Fruit fly (Drosophila melanogaster) whole organism, embryonic: ENCODE results near the gene CG11723.
A peak's percentile ranks its signal among the peaks of the same experiment; 100 is the strongest.

ENCODE experiments used
- Adf1 ChIP-seq: fragments of 200-800 bp; sonication (Bioruptor generic); IDR thresholded peaks from 2 replicates; pipeline ENCODE4 v1.3.6; 2022; ENCODE audit warnings: missing biosample characterization, missing genetic modification characterization
- Atf6 ChIP-seq: fragments of 200-800 bp; sonication (Bioruptor generic); IDR thresholded peaks from 2 replicates; pipeline ENCODE4 v1.3.6; 2022; ENCODE audit warnings: missing biosample characterization, missing genetic modification characterization
- CG10267 ChIP-seq: fragments of 200-800 bp; sonication (Bioruptor generic); optimal IDR thresholded peaks from 2 replicates; lab custom pipeline; 2018; ENCODE audit warnings: missing biosample characterization, mild to moderate bottlenecking, missing genetic modification characterization, moderate library complexity
- CG12236 ChIP-seq: fragments of 200-800 bp; sonication (Bioruptor generic); optimal IDR thresholded peaks from 2 replicates; lab custom pipeline; 2016; ENCODE audit warnings: missing biosample characterization, missing genetic modification characterization
- CG12391 ChIP-seq: fragments of 200-800 bp; sonication (Bioruptor generic); optimal IDR thresholded peaks from 3 replicates; lab custom pipeline; 2018; ENCODE audit warnings: missing biosample characterization, mild to moderate bottlenecking, missing genetic modification characterization, moderate library complexity
- CG15479 ChIP-seq: fragments of 200-800 bp; sonication (Bioruptor generic); optimal IDR thresholded peaks from 3 replicates; lab custom pipeline; 2019; ENCODE audit warnings: missing biosample characterization, mild to moderate bottlenecking, missing genetic modification characterization, moderate library complexity
- CG15601 ChIP-seq: fragments of 200-800 bp; sonication (Bioruptor generic); optimal IDR thresholded peaks from 3 replicates; lab custom pipeline; 2019; ENCODE audit warnings: missing biosample characterization, mild to moderate bottlenecking, missing genetic modification characterization, moderate library complexity
- CG15696 ChIP-seq: fragments of 200-800 bp; sonication (Bioruptor generic); optimal IDR thresholded peaks from 2 replicates; lab custom pipeline; 2019; ENCODE audit warnings: missing biosample characterization, mild to moderate bottlenecking, missing genetic modification characterization, moderate library complexity
- CG1603 ChIP-seq: fragments of 200-800 bp; sonication (Bioruptor generic); optimal IDR thresholded peaks from 2 replicates; lab custom pipeline; 2019; ENCODE audit warnings: missing biosample characterization, mild to moderate bottlenecking, missing genetic modification characterization, moderate library complexity
- CG1647 ChIP-seq: fragments of 200-800 bp; sonication (Bioruptor generic); optimal IDR thresholded peaks from 3 replicates; lab custom pipeline; 2016; ENCODE audit warnings: missing biosample characterization, missing genetic modification characterization
- CG17568 ChIP-seq: fragments of 200-800 bp; sonication (Bioruptor generic); optimal IDR thresholded peaks from 2 replicates; lab custom pipeline; 2018; ENCODE audit warnings: missing biosample characterization, mild to moderate bottlenecking, missing genetic modification characterization, moderate library complexity
- CG18262 ChIP-seq: fragments of 200-800 bp; optimal IDR thresholded peaks from 3 replicates; lab custom pipeline; 2019; ENCODE audit warnings: missing biosample characterization, mild to moderate bottlenecking, missing genetic modification characterization, moderate library complexity
- CG18619 ChIP-seq: fragments of 200-800 bp; sonication (Bioruptor generic); optimal IDR thresholded peaks from 3 replicates; lab custom pipeline; 2017; ENCODE audit warnings: missing biosample characterization, mild to moderate bottlenecking, missing genetic modification characterization
- CG2889 ChIP-seq: fragments of 200-800 bp; sonication (Bioruptor generic); IDR thresholded peaks from 3 replicates; pipeline ENCODE4 v1.3.6; 2022; ENCODE audit warnings: missing biosample characterization, missing genetic modification characterization
- CG34422 ChIP-seq: fragments of 200-800 bp; sonication (Bioruptor generic); IDR thresholded peaks from 3 replicates; pipeline ENCODE4 v1.3.6; 2022; ENCODE audit warnings: missing biosample characterization, missing genetic modification characterization
- CG42726 ChIP-seq: fragments of 200-800 bp; sonication (Bioruptor generic); IDR thresholded peaks from 2 replicates; pipeline ENCODE4 v1.3.6; 2022; ENCODE audit warnings: missing biosample characterization, missing genetic modification characterization; ENCODE audit not compliant: partially characterized antibody
- CG6254 ChIP-seq: fragments of 200-800 bp; sonication (Bioruptor generic); optimal IDR thresholded peaks from 3 replicates; lab custom pipeline; 2017; ENCODE audit warnings: mild to moderate bottlenecking, missing biosample characterization, missing genetic modification reagents, missing genetic modification characterization
- CG6813 ChIP-seq: fragments of 200-800 bp; sonication (Bioruptor generic); optimal IDR thresholded peaks from 2 replicates; lab custom pipeline; 2017; ENCODE audit warnings: missing biosample characterization, missing genetic modification characterization, mild to moderate bottlenecking, moderate library complexity, missing genetic modification reagents
- CG8388 ChIP-seq: fragments of 200-800 bp; sonication (Bioruptor generic); optimal IDR thresholded peaks from 2 replicates; lab custom pipeline; 2019; ENCODE audit warnings: missing biosample characterization, mild to moderate bottlenecking, missing genetic modification characterization, moderate library complexity
- CG9932 ChIP-seq: fragments of 200-800 bp; sonication (Bioruptor generic); IDR thresholded peaks from 2 replicates; pipeline ENCODE4 v1.3.6; 2022; ENCODE audit warnings: missing biosample characterization, missing genetic modification characterization
- CoRest ChIP-seq: fragments of 200-800 bp; sonication (Bioruptor generic); optimal IDR thresholded peaks from 3 replicates; lab custom pipeline; 2018; ENCODE audit warnings: missing biosample characterization, mild to moderate bottlenecking, missing genetic modification characterization, moderate library complexity
- Deaf1 ChIP-seq: fragments of 200-800 bp; optimal IDR thresholded peaks from 3 replicates; lab custom pipeline; 2019; ENCODE audit warnings: missing biosample characterization, mild to moderate bottlenecking, missing genetic modification characterization, moderate library complexity
- E2f2 ChIP-seq: fragments of 200-800 bp; sonication (Bioruptor generic); IDR thresholded peaks from 2 replicates; pipeline ENCODE4 v1.3.6; 2022; ENCODE audit warnings: missing biosample characterization, missing genetic modification characterization
- Lim3 ChIP-seq: fragments of 200-800 bp; sonication (Bioruptor generic); IDR thresholded peaks from 2 replicates; pipeline ENCODE4 v1.3.6; 2022; ENCODE audit warnings: missing biosample characterization, missing genetic modification characterization
- Nf-YA ChIP-seq: fragments of 200-800 bp; sonication (Bioruptor generic); IDR thresholded peaks from 2 replicates; pipeline ENCODE4 v1.3.6; 2022; ENCODE audit warnings: missing biosample characterization, missing genetic modification characterization
- Sox102F ChIP-seq: fragments of 200-800 bp; sonication (Bioruptor generic); optimal IDR thresholded peaks from 2 replicates; lab custom pipeline; 2018; ENCODE audit warnings: missing biosample characterization, mild to moderate bottlenecking, missing genetic modification characterization, moderate library complexity
- ac ChIP-seq: fragments of 200-800 bp; sonication (Bioruptor generic); optimal IDR thresholded peaks from 3 replicates; lab custom pipeline; 2017; ENCODE audit warnings: missing biosample characterization, mild to moderate bottlenecking, missing genetic modification characterization
- bsh ChIP-seq, 2 experiments: fragments of 200-800 bp; sonication (Bioruptor generic); optimal IDR thresholded peaks; 2 replicates each; lab custom pipeline; 2017 to 2018; ENCODE audit warnings: mild to moderate bottlenecking in 2 of 2, missing biosample characterization in 2 of 2, missing genetic modification characterization in 2 of 2, moderate library complexity in 1 of 2
- chif ChIP-seq, 2 experiments: fragments of 200-800 bp; sonication (Bioruptor generic); optimal IDR thresholded peaks; 3 replicates each; lab custom pipeline; 2016; ENCODE audit warnings: missing biosample characterization in 2 of 2, missing genetic modification characterization in 2 of 2
- fd64A ChIP-seq: fragments of 200-800 bp; sonication (Bioruptor generic); optimal IDR thresholded peaks from 3 replicates; lab custom pipeline; 2018; ENCODE audit warnings: missing biosample characterization, mild to moderate bottlenecking, missing genetic modification characterization
- gcm ChIP-seq: fragments of 200-800 bp; sonication (Bioruptor generic); optimal IDR thresholded peaks from 2 replicates; lab custom pipeline; 2019; ENCODE audit warnings: missing biosample characterization, mild to moderate bottlenecking, missing genetic modification characterization, moderate library complexity
- her ChIP-seq: fragments of 200-800 bp; sonication (Bioruptor generic); optimal IDR thresholded peaks from 2 replicates; lab custom pipeline; 2016; ENCODE audit warnings: missing biosample characterization, missing genetic modification characterization
- insv ChIP-seq, 2 experiments: fragments of 200-800 bp; sonication (Bioruptor generic); optimal IDR thresholded peaks; 3 replicates each; lab custom pipeline; 2016 to 2018; ENCODE audit warnings: missing biosample characterization in 2 of 2, missing genetic modification characterization in 2 of 2
- klu ChIP-seq: fragments of 200-800 bp; sonication (Bioruptor generic); IDR thresholded peaks from 2 replicates; pipeline ENCODE4 v1.3.6; 2022; ENCODE audit warnings: missing biosample characterization, missing genetic modification characterization
- lola ChIP-seq, 3 experiments: fragments of >200 bp in 2 of 3; fragments of 200-800 bp in 1 of 3; sonication (Bioruptor generic) in 1 of 3; optimal IDR thresholded peaks; 2 replicates each; lab custom pipeline; 2017 to 2019; ENCODE audit warnings: missing biosample characterization in 3 of 3, missing genetic modification characterization in 3 of 3, mild to moderate bottlenecking in 1 of 3, moderate library complexity in 1 of 3
- mirr ChIP-seq: fragments of 200-800 bp; sonication (Bioruptor generic); optimal IDR thresholded peaks from 3 replicates; lab custom pipeline; 2018; ENCODE audit warnings: missing biosample characterization, mild to moderate bottlenecking, missing genetic modification characterization
- oc ChIP-seq: fragments of 200-800 bp; sonication (Bioruptor generic); optimal IDR thresholded peaks from 2 replicates; lab custom pipeline; 2018; ENCODE audit warnings: missing biosample characterization, mild to moderate bottlenecking, missing genetic modification characterization, moderate library complexity
- peb ChIP-seq: fragments of 200-800 bp; sonication (Bioruptor generic); IDR thresholded peaks from 2 replicates; pipeline ENCODE4 v1.3.6; 2022; ENCODE audit warnings: missing biosample characterization, missing genetic modification characterization
- pros ChIP-seq: fragments of 200-800 bp; sonication (Bioruptor generic); optimal IDR thresholded peaks from 3 replicates; lab custom pipeline; 2019; ENCODE audit warnings: missing biosample characterization, mild to moderate bottlenecking, missing genetic modification characterization, moderate library complexity
- psq ChIP-seq: fragments of 200-800 bp; sonication (Bioruptor generic); optimal IDR thresholded peaks from 2 replicates; lab custom pipeline; 2017; ENCODE audit warnings: missing biosample characterization, missing genetic modification characterization
- sens ChIP-seq: fragments of 200-800 bp; sonication (Bioruptor generic); peaks from one replicate; lab custom pipeline; 2016; ENCODE audit warnings: missing biosample characterization, missing genetic modification characterization
- ssp ChIP-seq: fragments of 200-800 bp; sonication (Bioruptor generic); IDR thresholded peaks from 2 replicates; pipeline ENCODE4 v1.3.6; 2022; ENCODE audit warnings: missing biosample characterization, missing genetic modification characterization
- sug ChIP-seq: fragments of 200-800 bp; optimal IDR thresholded peaks from 2 replicates; lab custom pipeline; 2019; ENCODE audit warnings: missing biosample characterization, mild to moderate bottlenecking, missing genetic modification characterization, moderate library complexity
- tio ChIP-seq: fragments of 200-800 bp; sonication (Bioruptor generic); optimal IDR thresholded peaks from 2 replicates; lab custom pipeline; 2017; ENCODE audit warnings: missing biosample characterization, missing genetic modification characterization, inconsistent platforms
- tup ChIP-seq: fragments of 200-800 bp; sonication (Bioruptor generic); optimal IDR thresholded peaks from 2 replicates; lab custom pipeline; 2016; ENCODE audit warnings: missing biosample characterization, mild to moderate bottlenecking, missing genetic modification characterization, moderate library complexity
- wek ChIP-seq: fragments of 200-800 bp; sonication (Bioruptor generic); optimal IDR thresholded peaks from 3 replicates; lab custom pipeline; 2018; ENCODE audit warnings: missing biosample characterization, mild to moderate bottlenecking, missing genetic modification characterization, moderate library complexity
- z ChIP-seq: fragments of 200-800 bp; sonication (Bioruptor generic); IDR thresholded peaks from 3 replicates; pipeline ENCODE4 v1.3.6; 2022; ENCODE audit warnings: missing biosample characterization, missing genetic modification characterization
- zen2 ChIP-seq: fragments of 200-800 bp; sonication (Bioruptor generic); IDR thresholded peaks from 3 replicates; pipeline ENCODE4 v1.3.6; 2022; ENCODE audit warnings: missing biosample characterization, missing genetic modification characterization; ENCODE audit not compliant: partially characterized antibody

Gene CG11723

DNA sequence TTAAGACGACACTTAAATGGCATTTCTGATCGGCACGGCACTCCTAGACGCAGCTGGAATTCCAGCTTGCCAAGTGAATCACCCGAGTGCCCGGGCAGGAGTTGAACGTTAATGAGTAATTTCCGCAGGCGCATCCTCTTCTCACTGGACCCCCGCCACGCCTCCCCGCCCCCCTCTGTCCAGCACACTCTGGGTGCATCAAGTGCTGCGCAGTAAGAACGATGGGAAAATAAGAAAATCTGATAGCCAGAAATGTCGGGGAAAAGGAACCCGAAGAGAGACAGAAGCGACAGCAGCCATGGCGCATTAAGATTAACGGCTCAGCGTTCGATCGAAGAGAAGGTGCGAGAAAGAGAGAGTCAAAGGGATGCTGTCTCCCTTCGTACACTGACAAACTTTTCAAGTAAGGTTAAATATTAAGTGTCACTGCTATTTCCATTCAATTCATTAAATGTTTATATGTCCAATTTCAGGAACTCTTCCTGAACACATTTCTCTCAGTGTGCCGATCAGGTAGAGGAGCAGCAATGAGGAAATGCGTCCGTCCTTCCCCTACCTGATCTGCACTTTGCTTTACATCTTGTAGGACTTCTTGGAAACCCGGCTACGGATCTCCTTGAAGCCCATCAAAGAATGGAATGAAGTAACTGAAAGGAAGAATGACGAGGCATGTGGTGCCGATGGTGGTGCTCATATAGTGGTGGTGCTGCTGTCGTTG lies 17.6 kb upstream of the CG11723 start (continued):
- TF ChIP-seq CG12236 (peak; percentile 54), CG6813 (GFP tag; lab: Kevin White, UChicago) (peak; percentile 69), gcm (GFP tag; lab: Kevin White, UChicago) (peak; percentile 69), tio (GFP tag; lab: Kevin White, UChicago) (peak; percentile 32), mirr (no peak), CG2889 (GFP tag; lab: Robert Waterston, UW) (no peak), E2f2 (GFP tag; lab: Robert Waterston, UW) (no peak), bsh (GFP tag; optimal IDR thresholded peaks at IDR 0.05; lab: Kevin White, UChicago) (peak; percentile 77 to 81), CG18619 (peak; percentile 29), CoRest (peak; percentile 63), psq (GFP tag; lab: Kevin White, UChicago) (peak; percentile 70), zen2 (GFP tag; lab: Robert Waterston, UW) (no peak), CG1647 (no peak), z (no peak), CG15601 (tag; lab: Kevin White, UChicago) (peak; percentile 72), CG12391 (tag; lab: Kevin White, UChicago) (peak; percentile 74), CG15479 (GFP tag; lab: Kevin White, UChicago) (peak; percentile 100), sens (GFP tag; lab: Kevin White, UChicago) (peak; percentile 95), ssp (GFP tag; lab: Robert Waterston, UW) (0 out of 2 replicates have a peak, but pooled peaks have one; percentile 15), chif (GFP tag; optimal IDR thresholded peaks at IDR 0.05; lab: Kevin White, UChicago) (peak; percentile 46 to 85), Adf1 (GFP tag; lab: Robert Waterston, UW) (no peak), lola (GFP tag; optimal IDR thresholded peaks at IDR 0.05; lab: Kevin White, UChicago) (peak in 1 of 3 experiments; percentile 90), CG34422 (GFP tag; lab: Robert Waterston, UW) (0 out of 3 replicates have a peak, but pooled peaks have one; percentile 24), tup (GFP tag; lab: Kevin White, UChicago) (no peak), CG42726 (no peak), CG8388 (GFP tag; lab: Kevin White, UChicago) (peak; percentile 68), pros (GFP tag; lab: Kevin White, UChicago) (peak; percentile 100), peb (GFP tag; lab: Robert Waterston, UW) (peak; percentile 63; the same call in 1 of the 2 replicates), CG18262 (peak; percentile 88), CG6254 (peak; percentile 72), CG9932 (GFP tag; lab: Robert Waterston, UW) (no peak), wek (GFP tag; lab: Kevin White, UChicago) (peak; percentile 51), CG15696 (peak; percentile 96), klu (GFP tag; lab: Robert Waterston, UW) (no peak), Sox102F (GFP tag; lab: Kevin White, UChicago) (peak; percentile 0), oc (tag; lab: Kevin White, UChicago) (peak; percentile 44), insv (GFP tag; optimal IDR thresholded peaks at IDR 0.05; lab: Kevin White, UChicago) (peak in 1 of 2 experiments; percentile 32), Atf6 (no peak), Deaf1 (peak; percentile 30), ac (GFP tag; lab: Kevin White, UChicago) (peak; percentile 64), CG17568 (GFP tag; lab: Kevin White, UChicago) (peak; percentile 27), Nf-YA (GFP tag; lab: Robert Waterston, UW) (no peak), fd64A (GFP tag; lab: Kevin White, UChicago) (peak; percentile 20), her (peak; percentile 54), Lim3 (GFP tag; lab: Robert Waterston, UW) (no peak), CG1603 (tag; lab: Kevin White, UChicago) (peak; percentile 84), CG10267 (tag; lab: Kevin White, UChicago) (peak; percentile 80), sug (tag; lab: Kevin White, UChicago) (no peak)
